Fruit fly (Drosophila melanogaster) Kc167 (cell line): ENCODE measurements around the gene Gr93d.

Experiments used
- Myc ChIP-seq: fragments of >200 bp; optimal IDR thresholded peaks from 2 replicates; lab custom pipeline; 2017; ENCODE audit warnings: missing external identifiers
- Sin3A ChIP-seq: fragments of >200 bp; optimal IDR thresholded peaks from 2 replicates; lab custom pipeline; 2018; ENCODE audit warnings: missing external identifiers
- h ChIP-seq: fragments of >200 bp; optimal IDR thresholded peaks from 3 replicates; lab custom pipeline; 2018; ENCODE audit warnings: missing external identifiers
- insv ChIP-seq: fragments of >200 bp; optimal IDR thresholded peaks from 3 replicates; lab custom pipeline; 2018; ENCODE audit warnings: missing external identifiers
- psq ChIP-seq: fragments of >200 bp; optimal IDR thresholded peaks from 2 replicates; lab custom pipeline; 2017; ENCODE audit warnings: missing external identifiers
- ttk ChIP-seq: sonication (Bioruptor generic); optimal IDR thresholded peaks from 2 replicates; lab custom pipeline; 2017; ENCODE audit warnings: missing external identifiers

Gr93d gene

dm6 chr3R:21851592-21852578 is 5.4 kb upstream of the Gr93d start:
- no peak for TF ChIP-seq ttk (lab: Kevin White, UChicago)
- no peak for TF ChIP-seq insv

dm6 chr3R:21849988-21850460 is 3.6 kb upstream of the Gr93d start:
- no peak for TF ChIP-seq Sin3A (lab: Kevin White, UChicago)
- TF ChIP-seq ttk (lab: Kevin White, UChicago): no peak
- TF ChIP-seq insv: no peak
- no peak for TF ChIP-seq psq (lab: Kevin White, UChicago)
- no peak for TF ChIP-seq h (lab: Kevin White, UChicago)
- TF ChIP-seq Myc (lab: Kevin White, UChicago): no peak

- TF ChIP-seq h (lab: Kevin White, UChicago) (no peak), Myc (lab: Kevin White, UChicago) (no peak), insv (no peak), ttk (lab: Kevin White, UChicago) (no peak), Sin3A (lab: Kevin White, UChicago) (no peak), psq (lab: Kevin White, UChicago) (no peak)
These were observed 2.6 kb upstream of the Gr93d start for dm6 chr3R:21848987-21849442.

dm6 chr3R:21848271-21848670 is 1.8 kb upstream of the Gr93d start:
- TF ChIP-seq ttk (lab: Kevin White, UChicago) (no peak), insv (no peak), psq (lab: Kevin White, UChicago) (no peak), Sin3A (lab: Kevin White, UChicago) (no peak), h (lab: Kevin White, UChicago) (no peak), Myc (lab: Kevin White, UChicago) (no peak)

dm6 chr3R:21847438-21847837 is 979 bp upstream of the Gr93d start:
- no peak for TF ChIP-seq Myc (lab: Kevin White, UChicago)

- TF ChIP-seq h (lab: Kevin White, UChicago) (no peak), insv (no peak), Sin3A (lab: Kevin White, UChicago) (no peak), Myc (lab: Kevin White, UChicago) (no peak), psq (lab: Kevin White, UChicago) (no peak), ttk (lab: Kevin White, UChicago) (no peak)
These were observed 1.3 kb downstream of the Gr93d start, which contains the start of gene Gr93c for dm6 chr3R:21845165-21845564. Gene Gr93c, minus strand, starts transcription at chr3R:21845265.

dm6 chr3R:21843665-21844064 is 2.8 kb downstream of the Gr93d start, which contains the start of gene Gr93b:
Gene Gr93b, minus strand, starts transcription at chr3R:21843765.
- TF ChIP-seq ttk (lab: Kevin White, UChicago) (no peak), Sin3A (lab: Kevin White, UChicago) (no peak), h (lab: Kevin White, UChicago) (no peak), insv (no peak), psq (lab: Kevin White, UChicago) (no peak), Myc (lab: Kevin White, UChicago) (no peak)

dm6 chr3R:21841474-21842376 is 4.7 kb downstream of the Gr93d start:
- TF ChIP-seq h (lab: Kevin White, UChicago) (no peak), insv (no peak), psq (lab: Kevin White, UChicago) (no peak), Sin3A (lab: Kevin White, UChicago) (no peak), Myc (lab: Kevin White, UChicago) (no peak), ttk (lab: Kevin White, UChicago) (no peak)

dm6 chr3R:21840432-21840831 is 6.0 kb downstream of the Gr93d start:
- TF ChIP-seq Sin3A (lab: Kevin White, UChicago): no peak
- no peak for TF ChIP-seq insv
- TF ChIP-seq h (lab: Kevin White, UChicago): no peak
- no peak for TF ChIP-seq psq (lab: Kevin White, UChicago)
- no peak for TF ChIP-seq ttk (lab: Kevin White, UChicago)
- no peak for TF ChIP-seq Myc (lab: Kevin White, UChicago)

- TF ChIP-seq ttk (lab: Kevin White, UChicago): no peak
- TF ChIP-seq Myc (lab: Kevin White, UChicago): no peak
- no peak for TF ChIP-seq h (lab: Kevin White, UChicago)
- TF ChIP-seq Sin3A (lab: Kevin White, UChicago): no peak
- TF ChIP-seq insv: no peak
- TF ChIP-seq psq (lab: Kevin White, UChicago): no peak
These were observed 6.8 kb downstream of the Gr93d start for dm6 chr3R:21839636-21840035.

- TF ChIP-seq Myc (lab: Kevin White, UChicago) (no peak), h (lab: Kevin White, UChicago) (no peak), ttk (lab: Kevin White, UChicago) (no peak), psq (lab: Kevin White, UChicago) (no peak), Sin3A (lab: Kevin White, UChicago) (no peak), insv (no peak)
These were observed 7.9 kb downstream of the Gr93d start for dm6 chr3R:21838505-21838956.
